Fruit fly (Drosophila melanogaster) whole organism, prepupa: ENCODE measurements around the gene CG43203.

Experiments used
- CG10631 ChIP-seq: fragments of 200-800 bp; sonication (Bioruptor generic); optimal IDR thresholded peaks from 2 replicates; lab custom pipeline; 2016; ENCODE audit warnings: missing biosample characterization, missing genetic modification characterization
- CG11762 ChIP-seq: fragments of 200-800 bp; sonication (Bioruptor generic); optimal IDR thresholded peaks from 3 replicates; lab custom pipeline; 2016; ENCODE audit warnings: missing biosample characterization, missing genetic modification characterization; ENCODE audit not compliant: insufficient read depth
- CG15336 ChIP-seq: fragments of 200-800 bp; sonication (Bioruptor generic); IDR thresholded peaks from 2 replicates; pipeline ENCODE4 v1.3.6; 2022; ENCODE audit warnings: missing biosample characterization, missing genetic modification characterization
- CG1621 ChIP-seq: fragments of 200-800 bp; sonication (Bioruptor generic); optimal IDR thresholded peaks from 3 replicates; lab custom pipeline; 2018; ENCODE audit warnings: missing biosample characterization, mild to moderate bottlenecking, missing genetic modification characterization
- CG31627 ChIP-seq: fragments of 200-800 bp; sonication (Bioruptor generic); optimal IDR thresholded peaks from 3 replicates; lab custom pipeline; 2016; ENCODE audit warnings: missing biosample characterization, missing genetic modification characterization
- CG34406 ChIP-seq: fragments of 200-800 bp; sonication (Bioruptor generic); optimal IDR thresholded peaks from 3 replicates; lab custom pipeline; 2016; ENCODE audit warnings: missing biosample characterization, missing genetic modification characterization
- CG6276 ChIP-seq: fragments of 200-800 bp; sonication (Bioruptor generic); optimal IDR thresholded peaks from 2 replicates; lab custom pipeline; 2017; ENCODE audit warnings: missing biosample characterization, mild to moderate bottlenecking, missing genetic modification characterization
- CG6792 ChIP-seq: fragments of 200-800 bp; sonication (Bioruptor generic); optimal IDR thresholded peaks from 3 replicates; lab custom pipeline; 2016; ENCODE audit warnings: missing biosample characterization, missing genetic modification characterization
- CG6808 ChIP-seq: fragments of 200-800 bp; sonication (Bioruptor generic); optimal IDR thresholded peaks from 3 replicates; lab custom pipeline; 2017; ENCODE audit warnings: missing biosample characterization, missing genetic modification characterization, mild to moderate bottlenecking, moderate library complexity, missing genetic modification reagents
- CG6854 ChIP-seq: fragments of 200-800 bp; sonication (Bioruptor generic); optimal IDR thresholded peaks from 2 replicates; lab custom pipeline; 2017; ENCODE audit warnings: missing biosample characterization, mild to moderate bottlenecking, missing genetic modification characterization
- CG7368 ChIP-seq: fragments of 200-800 bp; sonication (Bioruptor generic); optimal IDR thresholded peaks from 3 replicates; lab custom pipeline; 2016; ENCODE audit warnings: missing biosample characterization, missing genetic modification characterization
- Eip75B ChIP-seq: fragments of 200-800 bp; sonication (Bioruptor generic); optimal IDR thresholded peaks from 3 replicates; lab custom pipeline; 2016; ENCODE audit warnings: missing biosample characterization, missing genetic modification characterization
- Eip78C ChIP-seq: fragments of 200-800 bp; sonication (Bioruptor generic); peaks from one replicate; lab custom pipeline; 2016; ENCODE audit warnings: missing biosample characterization, missing genetic modification characterization
- Ets21C ChIP-seq: fragments of 200-800 bp; sonication (Bioruptor generic); optimal IDR thresholded peaks from 3 replicates; lab custom pipeline; 2016; ENCODE audit warnings: missing biosample characterization, missing genetic modification characterization
- Ets96B ChIP-seq: fragments of 200-800 bp; optimal IDR thresholded peaks from 2 replicates; lab custom pipeline; 2019; ENCODE audit warnings: missing biosample characterization, mild to moderate bottlenecking, missing genetic modification characterization, moderate library complexity
- Hr39 ChIP-seq: fragments of 200-800 bp; sonication (Bioruptor generic); optimal IDR thresholded peaks from 2 replicates; lab custom pipeline; 2016; ENCODE audit warnings: missing biosample characterization, missing genetic modification characterization
- Hr4 ChIP-seq: fragments of 200-800 bp; sonication (Bioruptor generic); optimal IDR thresholded peaks from 3 replicates; lab custom pipeline; 2016; ENCODE audit warnings: missing biosample characterization, missing genetic modification characterization
- OdsH ChIP-seq: fragments of 200-800 bp; sonication (Bioruptor generic); optimal IDR thresholded peaks from 3 replicates; lab custom pipeline; 2016; ENCODE audit warnings: missing biosample characterization, missing genetic modification characterization
- Smox ChIP-seq: fragments of 200-800 bp; sonication (Bioruptor generic); optimal IDR thresholded peaks from 3 replicates; lab custom pipeline; 2016; ENCODE audit warnings: missing biosample characterization, missing genetic modification characterization
- Sox102F ChIP-seq: fragments of 200-800 bp; sonication (Bioruptor generic); optimal IDR thresholded peaks from 2 replicates; lab custom pipeline; 2016; ENCODE audit warnings: missing biosample characterization, mild to moderate bottlenecking, missing genetic modification characterization
- Sox14 ChIP-seq: fragments of 200-800 bp; sonication (Bioruptor generic); optimal IDR thresholded peaks from 3 replicates; lab custom pipeline; 2016; ENCODE audit warnings: missing biosample characterization, missing genetic modification characterization
- Sox15 ChIP-seq: fragments of 200-800 bp; sonication (Bioruptor generic); optimal IDR thresholded peaks from 3 replicates; lab custom pipeline; 2016; ENCODE audit warnings: missing biosample characterization, missing genetic modification characterization
- achi ChIP-seq: fragments of 200-800 bp; sonication (Bioruptor generic); optimal IDR thresholded peaks from 3 replicates; lab custom pipeline; 2016; ENCODE audit warnings: missing biosample characterization, missing genetic modification characterization
- dac ChIP-seq: fragments of 200-800 bp; sonication (Bioruptor generic); optimal IDR thresholded peaks from 2 replicates; lab custom pipeline; 2017; ENCODE audit warnings: missing biosample characterization, mild to moderate bottlenecking, missing genetic modification characterization
- dsx ChIP-seq: fragments of 200-800 bp; optimal IDR thresholded peaks from 3 replicates; lab custom pipeline; 2019; ENCODE audit warnings: missing biosample characterization, mild to moderate bottlenecking, missing genetic modification characterization, moderate library complexity; ENCODE audit not compliant: poor library complexity, severe bottlenecking
- fd85E ChIP-seq: fragments of 200-800 bp; sonication (Bioruptor generic); optimal IDR thresholded peaks from 3 replicates; lab custom pipeline; 2016; ENCODE audit warnings: missing biosample characterization, missing genetic modification characterization
- fkh ChIP-seq: fragments of 200-800 bp; sonication (Bioruptor generic); optimal IDR thresholded peaks from 3 replicates; lab custom pipeline; 2017; ENCODE audit warnings: missing biosample characterization, mild to moderate bottlenecking, missing genetic modification characterization, moderate library complexity
- net ChIP-seq: fragments of 200-800 bp; sonication (Bioruptor generic); optimal IDR thresholded peaks from 3 replicates; lab custom pipeline; 2016; ENCODE audit warnings: missing biosample characterization, missing genetic modification characterization
- salr ChIP-seq, 2 experiments: fragments of 200-800 bp; sonication (Bioruptor generic); optimal IDR thresholded peaks; 3 replicates each; lab custom pipeline; 2016 to 2018; ENCODE audit warnings: missing biosample characterization in 2 of 2, missing genetic modification characterization in 2 of 2, mild to moderate bottlenecking in 1 of 2
- spab ChIP-seq: fragments of 200-800 bp; sonication (Bioruptor generic); optimal IDR thresholded peaks from 2 replicates; lab custom pipeline; 2017; ENCODE audit warnings: missing biosample characterization, mild to moderate bottlenecking, missing genetic modification characterization, missing genetic modification reagents
- ss ChIP-seq, 2 experiments: fragments of 200-800 bp; sonication (Bioruptor generic); optimal IDR thresholded peaks; 2 replicates in 1 of 2; 3 replicates in 1 of 2; lab custom pipeline; 2017 to 2018; ENCODE audit warnings: mild to moderate bottlenecking in 2 of 2, missing biosample characterization in 2 of 2, missing genetic modification characterization in 2 of 2, moderate library complexity in 1 of 2
- svp ChIP-seq: fragments of 200-800 bp; sonication (Bioruptor generic); peaks from one replicate; lab custom pipeline; 2016; ENCODE audit warnings: missing biosample characterization, missing genetic modification characterization
- topi ChIP-seq: fragments of 200-800 bp; sonication (Bioruptor generic); optimal IDR thresholded peaks from 3 replicates; lab custom pipeline; 2016; ENCODE audit warnings: missing biosample characterization, missing genetic modification characterization
- vri ChIP-seq: fragments of 200-800 bp; sonication (Bioruptor generic); optimal IDR thresholded peaks from 3 replicates; lab custom pipeline; 2016; ENCODE audit warnings: missing biosample characterization, mild to moderate bottlenecking, missing genetic modification characterization

CG43203 gene

DNA sequence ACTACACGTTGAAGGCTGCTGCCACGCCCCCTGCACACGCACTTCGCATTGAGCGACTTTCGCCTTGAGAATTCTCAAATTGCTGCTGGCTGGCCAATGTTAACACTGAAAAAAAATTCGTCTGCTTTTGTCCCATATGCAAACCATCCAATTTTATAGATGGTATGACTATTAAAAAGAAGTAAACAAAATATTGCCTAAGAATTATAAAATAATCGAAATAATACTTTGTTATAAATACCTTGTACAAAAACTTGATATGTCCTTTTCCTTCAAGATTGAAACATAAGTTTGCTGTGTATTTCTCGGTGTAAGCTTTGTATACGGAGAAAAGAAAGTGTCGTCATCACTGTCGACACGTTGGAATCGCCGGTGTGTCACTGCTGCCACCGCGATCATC is 9.0 kb downstream of the CG43203 start (continued):
- TF ChIP-seq CG10631 (GFP tag; lab: Kevin White, UChicago): no peak
- peak; percentile 35 for TF ChIP-seq Hr39 (GFP tag; lab: Kevin White, UChicago)
- TF ChIP-seq CG6792: peak; percentile 21
- no peak for TF ChIP-seq spab (GFP tag; lab: Kevin White, UChicago)
- TF ChIP-seq Sox15 (GFP tag; lab: Kevin White, UChicago): no peak
- TF ChIP-seq Smox (GFP tag; lab: Kevin White, UChicago): peak; percentile 32
- no peak for TF ChIP-seq CG6854
- TF ChIP-seq CG34406: peak; percentile 50
- no peak for TF ChIP-seq Ets96B (tag; lab: Kevin White, UChicago)
- TF ChIP-seq fkh: no peak
- no peak for TF ChIP-seq CG6276
- no peak for TF ChIP-seq CG11762 (GFP tag; lab: Kevin White, UChicago)
- no peak for TF ChIP-seq CG7368 (GFP tag; lab: Kevin White, UChicago)
- TF ChIP-seq Ets21C (GFP tag; lab: Kevin White, UChicago): no peak
- no peak for TF ChIP-seq CG1621 (tag; lab: Kevin White, UChicago)
- no peak for TF ChIP-seq salr (GFP tag; optimal IDR thresholded peaks at IDR 0.05; lab: Kevin White, UChicago)
- no peak for TF ChIP-seq dsx (GFP tag; lab: Kevin White, UChicago)
- TF ChIP-seq OdsH: peak; percentile 35
- TF ChIP-seq CG6808 (GFP tag; lab: Kevin White, UChicago): no peak
- no peak for TF ChIP-seq ss (GFP tag; optimal IDR thresholded peaks at IDR 0.05; lab: Kevin White, UChicago)
- no peak for TF ChIP-seq vri (GFP tag; lab: Kevin White, UChicago)

DNA sequence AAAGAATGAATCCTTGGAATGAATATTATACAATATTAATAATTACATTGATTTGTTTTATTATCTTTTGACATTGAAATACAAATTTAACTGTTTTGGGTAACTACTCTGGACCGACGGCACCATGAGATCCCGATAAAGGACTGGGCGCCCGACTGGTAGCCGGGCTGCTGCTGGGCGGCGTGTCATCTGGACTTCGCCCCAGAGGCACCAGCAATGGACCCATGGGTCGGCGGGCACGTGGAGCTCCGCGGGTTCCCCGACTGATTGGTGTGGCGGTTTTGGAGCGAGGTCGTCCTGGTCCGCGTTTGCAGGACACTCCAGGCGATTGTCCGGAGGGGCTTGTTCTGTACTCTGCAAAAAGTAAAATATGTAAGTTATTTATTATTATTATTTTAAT is 15.2 kb downstream of the CG43203 start:
- TF ChIP-seq Eip78C (GFP tag; lab: Kevin White, UChicago): no peak
- TF ChIP-seq spab (GFP tag; lab: Kevin White, UChicago): no peak
- TF ChIP-seq CG31627 (GFP tag; lab: Kevin White, UChicago): no peak
- TF ChIP-seq CG6276: no peak
- TF ChIP-seq Sox102F (GFP tag; lab: Kevin White, UChicago): no peak
- no peak for TF ChIP-seq Hr39 (GFP tag; lab: Kevin White, UChicago)

DNA sequence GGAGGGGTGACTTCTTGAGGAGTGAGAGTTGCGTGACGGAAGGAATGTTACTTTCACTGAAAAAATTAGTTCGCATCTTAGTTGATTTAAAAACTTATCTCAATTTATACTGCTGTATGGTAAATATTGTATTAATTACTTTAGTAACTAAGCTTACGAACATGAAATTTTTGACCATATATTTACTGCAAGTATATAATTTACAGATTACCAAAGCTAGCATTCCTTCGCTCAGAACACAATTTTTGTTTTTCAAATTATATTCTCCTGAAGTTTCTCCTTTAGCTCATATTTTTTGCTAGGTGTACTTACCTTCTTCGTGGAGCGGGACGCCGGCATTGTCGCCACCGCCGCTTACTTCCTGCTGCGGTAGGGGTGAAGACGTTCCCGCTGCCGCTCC is 16.8 kb downstream of the CG43203 start:
- peak; percentile 18 for TF ChIP-seq Eip78C (GFP tag; lab: Kevin White, UChicago)
- peak; percentile 16 for TF ChIP-seq svp (GFP tag; lab: Kevin White, UChicago)
- TF ChIP-seq CG15336: no peak
- no peak for TF ChIP-seq CG11762 (GFP tag; lab: Kevin White, UChicago)
- TF ChIP-seq, all 60 proteins: peak for 2

DNA sequence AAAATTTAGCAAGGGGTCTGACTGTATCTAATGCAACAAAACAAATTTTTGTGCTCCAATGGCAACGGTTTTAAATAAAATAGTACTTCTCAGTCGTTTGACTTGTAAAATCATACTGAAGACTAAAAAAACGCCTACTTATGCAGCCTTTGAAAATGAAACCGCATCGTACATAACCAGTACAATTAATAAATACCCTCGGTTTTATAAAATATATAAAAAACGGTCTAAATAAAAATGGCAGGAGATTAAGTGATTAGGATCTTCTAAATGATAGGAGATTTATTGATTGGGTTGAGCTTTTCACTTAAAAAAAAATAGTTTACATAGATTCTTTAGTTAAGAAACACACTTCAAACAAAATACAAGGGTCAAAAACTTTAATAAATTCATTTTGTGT is 20.8 kb downstream of the CG43203 start, which contains the start of gene CG3581:
TSS of gene CG3581 (minus strand) at position 101 of the 400 bp plus-strand sequence.
- TF ChIP-seq dac (GFP tag; lab: Kevin White, UChicago): no peak
- TF ChIP-seq CG6276: no peak
- TF ChIP-seq Sox14 (GFP tag; lab: Kevin White, UChicago): no peak
- no peak for TF ChIP-seq Hr4 (GFP tag; lab: Kevin White, UChicago)
- TF ChIP-seq dsx (GFP tag; lab: Kevin White, UChicago): no peak
- no peak for TF ChIP-seq svp (GFP tag; lab: Kevin White, UChicago)
- TF ChIP-seq net (GFP tag; lab: Kevin White, UChicago): no peak
- TF ChIP-seq achi (GFP tag; lab: Kevin White, UChicago): no peak
- TF ChIP-seq CG7368 (GFP tag; lab: Kevin White, UChicago): no peak
- no peak for TF ChIP-seq fd85E (GFP tag; lab: Kevin White, UChicago)
- TF ChIP-seq Eip75B (GFP tag; lab: Kevin White, UChicago): no peak
- no peak for TF ChIP-seq topi (GFP tag; lab: Kevin White, UChicago)
